Worm (Caenorhabditis elegans) whole organism, midembryonic: ENCODE results near the gene C09F5.1.

ENCODE experiments used
- T22C8.4 ChIP-seq: fragments of 200-800 bp; sonication (Bioruptor generic); IDR thresholded peaks from 2 replicates; pipeline ENCODE4 v1.3.6; 2022; ENCODE audit warnings: missing genetic modification characterization, missing compliant biosample characterization
- cog-1 ChIP-seq: sonication (generic microtip); optimal IDR thresholded peaks from 2 replicates; lab custom pipeline; 2016; ENCODE audit warnings: missing genetic modification characterization, missing compliant biosample characterization
- flt-1 ChIP-seq: fragments of 200-800 bp; sonication (Bioruptor generic); IDR thresholded peaks from 2 replicates; pipeline ENCODE4 v1.3.6; 2022; ENCODE audit warnings: missing genetic modification characterization, missing compliant biosample characterization
- klf-2 ChIP-seq: fragments of 200-800 bp; sonication (Bioruptor generic); conservative IDR thresholded peaks from 2 replicates; pipeline ENCODE4 v1.3.6; 2022; ENCODE audit warnings: missing genetic modification reagents, missing genetic modification characterization, missing compliant biosample characterization
- med-1 ChIP-seq: sonication (generic microtip); optimal IDR thresholded peaks from 2 replicates; lab custom pipeline; 2017; ENCODE audit warnings: missing genetic modification characterization, mild to moderate bottlenecking, missing compliant biosample characterization, antibody characterized with exemption, missing genetic modification reagents; ENCODE audit not compliant: insufficient read depth
- ref-1 ChIP-seq: fragments of 200-800 bp; sonication (Bioruptor generic); conservative IDR thresholded peaks from 2 replicates; pipeline ENCODE4 v1.3.6; 2022; ENCODE audit warnings: missing genetic modification reagents, missing genetic modification characterization, missing compliant biosample characterization
- tab-1 ChIP-seq: fragments of 200-800 bp; sonication (Bioruptor generic); IDR thresholded peaks from 2 replicates; pipeline ENCODE4 v1.3.6; 2022; ENCODE audit warnings: missing genetic modification characterization, missing compliant biosample characterization
- ztf-23 ChIP-seq: fragments of 200-800 bp; sonication (Bioruptor generic); IDR thresholded peaks from 2 replicates; pipeline ENCODE4 v1.3.6; 2022; ENCODE audit warnings: missing genetic modification reagents, missing genetic modification characterization, missing compliant biosample characterization
- ztf-29 ChIP-seq: fragments of 200-800 bp; sonication (Bioruptor generic); IDR thresholded peaks from 2 replicates; pipeline ENCODE4 v1.3.6; 2022; ENCODE audit warnings: missing genetic modification reagents, missing genetic modification characterization, missing compliant biosample characterization

Gene C09F5.1

ce11 chrIII:658357-658756 is at the start of gene C09F5.1:
Gene C09F5.1 (plus strand): TSS chrIII:658709.
- TF ChIP-seq ref-1 (GFP tag; lab: Robert Waterston, UW) (no peak), tab-1 (no peak), med-1 (GFP tag; lab: Kevin White, UChicago) (no peak), flt-1 (GFP tag; lab: Robert Waterston, UW) (no peak), klf-2 (GFP tag; lab: Robert Waterston, UW) (no peak), ztf-29 (GFP tag; lab: Robert Waterston, UW) (no peak), T22C8.4 (GFP tag; lab: Robert Waterston, UW) (no peak), ztf-23 (GFP tag; lab: Robert Waterston, UW) (no peak), cog-1 (tag; lab: Kevin White, UChicago) (no peak)

ce11 chrIII:609549-609948 is 49.0 kb upstream of the C09F5.1 start, which contains the start of gene best-17:
Gene best-17 (minus strand): TSS chrIII:609649.
- TF ChIP-seq tab-1 (no peak), klf-2 (GFP tag; lab: Robert Waterston, UW) (no peak), ztf-29 (GFP tag; lab: Robert Waterston, UW) (no peak), ztf-23 (GFP tag; lab: Robert Waterston, UW) (no peak), T22C8.4 (GFP tag; lab: Robert Waterston, UW) (no peak), cog-1 (tag; lab: Kevin White, UChicago) (no peak), med-1 (GFP tag; lab: Kevin White, UChicago) (no peak)

DNA sequence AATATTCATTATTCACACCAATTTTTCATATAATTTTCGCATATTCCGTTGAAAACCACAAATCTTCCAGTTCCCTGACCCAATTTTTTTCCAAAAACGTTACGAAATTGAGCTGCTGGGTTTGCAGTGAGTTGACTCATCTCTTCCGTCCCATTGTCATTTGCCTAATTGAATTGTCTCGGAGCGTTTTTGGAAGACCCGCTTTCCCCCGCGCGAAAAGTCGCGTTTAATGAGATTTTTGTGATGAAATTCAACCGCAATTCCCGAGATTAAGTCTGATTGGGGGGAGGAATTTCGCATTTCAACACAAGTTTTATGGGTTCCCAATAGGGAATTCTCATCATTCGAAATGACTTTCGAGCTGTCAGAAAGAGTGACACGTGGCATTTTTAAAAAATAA is 46.6 kb upstream of the C09F5.1 start:
- no peak for TF ChIP-seq med-1 (GFP tag; lab: Kevin White, UChicago)
- no peak for TF ChIP-seq ztf-23 (GFP tag; lab: Robert Waterston, UW)
- no peak for TF ChIP-seq klf-2 (GFP tag; lab: Robert Waterston, UW)
- no peak for TF ChIP-seq ref-1 (GFP tag; lab: Robert Waterston, UW)
- TF ChIP-seq flt-1 (GFP tag; lab: Robert Waterston, UW) = no peak
- no peak for TF ChIP-seq cog-1 (tag; lab: Kevin White, UChicago)
- no peak for TF ChIP-seq ztf-29 (GFP tag; lab: Robert Waterston, UW)
- no peak for TF ChIP-seq tab-1

DNA sequence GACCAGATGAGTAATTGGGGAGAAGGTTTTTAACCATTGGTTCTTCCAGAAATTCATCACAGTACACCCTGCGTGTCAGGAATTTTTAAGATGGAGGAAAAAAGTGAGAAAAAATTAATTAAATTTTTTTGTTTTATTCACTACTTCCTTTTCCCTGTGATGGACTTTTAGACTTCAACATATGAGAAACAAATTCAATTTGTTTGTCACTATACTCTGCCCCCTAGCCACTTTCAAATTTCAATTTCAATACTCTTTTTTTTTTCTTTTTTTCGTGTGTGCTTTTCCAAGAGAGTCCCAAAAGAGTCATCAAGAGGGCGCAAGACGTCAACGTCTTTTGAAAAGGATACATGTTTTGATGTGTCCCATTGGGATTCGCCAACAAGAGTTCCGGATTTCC is 45.8 kb upstream of the C09F5.1 start:
- TF ChIP-seq flt-1 (GFP tag; lab: Robert Waterston, UW) = no peak
- no peak for TF ChIP-seq med-1 (GFP tag; lab: Kevin White, UChicago)

- TF ChIP-seq klf-2 (GFP tag; lab: Robert Waterston, UW) = no peak
- no peak for TF ChIP-seq ztf-29 (GFP tag; lab: Robert Waterston, UW)
- TF ChIP-seq flt-1 (GFP tag; lab: Robert Waterston, UW) = no peak
- no peak for TF ChIP-seq med-1 (GFP tag; lab: Kevin White, UChicago)
- no peak for TF ChIP-seq tab-1
- TF ChIP-seq ztf-23 (GFP tag; lab: Robert Waterston, UW) = no peak
- no peak for TF ChIP-seq ref-1 (GFP tag; lab: Robert Waterston, UW)
- TF ChIP-seq cog-1 (tag; lab: Kevin White, UChicago) = no peak
- TF ChIP-seq T22C8.4 (GFP tag; lab: Robert Waterston, UW) = no peak
These were observed 44.1 kb upstream of the C09F5.1 start, which contains the start of gene T19C3.3 for ce11 chrIII:614447-614846. Gene T19C3.3 (minus strand): TSS chrIII:614547.

DNA sequence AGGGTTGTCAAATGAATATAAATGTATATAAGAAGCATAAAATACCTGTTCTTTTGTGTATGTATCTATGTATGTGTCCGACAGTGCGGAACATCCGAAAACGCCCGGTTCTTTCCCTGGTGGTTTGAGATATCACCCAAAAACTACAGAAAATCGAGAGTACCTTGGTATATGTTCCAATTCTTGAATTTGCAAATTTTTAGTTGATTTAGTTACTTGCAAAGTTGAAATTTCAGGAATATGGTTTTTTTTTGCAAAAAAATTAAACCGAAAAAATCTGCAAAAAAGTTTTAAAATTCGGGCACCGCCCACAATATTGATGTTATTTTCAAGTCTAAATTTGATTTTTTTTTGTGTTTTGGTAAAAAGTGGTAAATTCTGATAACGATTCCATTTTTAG is 41.0 kb upstream of the C09F5.1 start, which contains the start of gene T19C3.2:
Gene T19C3.2, minus strand, starts transcription at position 101 of the 400 bp plus-strand sequence.
- TF ChIP-seq flt-1 (GFP tag; lab: Robert Waterston, UW) (no peak), med-1 (GFP tag; lab: Kevin White, UChicago) (no peak), ztf-23 (GFP tag; lab: Robert Waterston, UW) (no peak), tab-1 (no peak), klf-2 (GFP tag; lab: Robert Waterston, UW) (no peak), ztf-29 (GFP tag; lab: Robert Waterston, UW) (no peak), ref-1 (GFP tag; lab: Robert Waterston, UW) (no peak), cog-1 (tag; lab: Kevin White, UChicago) (no peak), T22C8.4 (GFP tag; lab: Robert Waterston, UW) (no peak)

- TF ChIP-seq ref-1 (GFP tag; lab: Robert Waterston, UW) = no peak
- no peak for TF ChIP-seq flt-1 (GFP tag; lab: Robert Waterston, UW)
- TF ChIP-seq T22C8.4 (GFP tag; lab: Robert Waterston, UW) = no peak
- TF ChIP-seq ztf-29 (GFP tag; lab: Robert Waterston, UW) = no peak
- no peak for TF ChIP-seq tab-1
- TF ChIP-seq med-1 (GFP tag; lab: Kevin White, UChicago) = no peak
These were observed 38.2 kb upstream of the C09F5.1 start, which contains the start of gene T19C3.4 for ce11 chrIII:620204-620718. Gene T19C3.4 (minus strand): TSS chrIII:620254.

DNA sequence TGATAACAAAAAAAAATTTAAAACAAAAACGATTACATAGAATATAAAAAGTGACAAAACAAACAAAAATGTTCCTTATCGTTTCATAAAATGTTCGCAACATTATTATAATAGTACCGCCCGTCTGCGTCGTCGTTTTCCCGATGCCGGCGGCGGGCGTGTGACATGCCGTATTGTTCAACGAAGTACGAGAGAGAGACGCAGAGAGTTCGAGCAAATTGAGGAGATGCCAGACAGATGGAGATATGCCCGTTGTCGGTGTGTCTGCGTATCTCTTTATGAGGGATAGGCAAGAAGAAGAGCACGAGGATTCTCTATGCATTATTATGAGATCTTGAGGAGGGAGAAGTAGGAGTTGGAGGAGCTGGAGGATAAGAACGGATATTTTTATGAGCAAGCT is 34.8 kb upstream of the C09F5.1 start:
- no peak for TF ChIP-seq med-1 (GFP tag; lab: Kevin White, UChicago)
- TF ChIP-seq ztf-29 (GFP tag; lab: Robert Waterston, UW) = no peak
- peak; percentile 45; the same call in 1 of the 2 replicates for TF ChIP-seq ztf-23 (GFP tag; lab: Robert Waterston, UW)
- TF ChIP-seq ref-1 (GFP tag; lab: Robert Waterston, UW) = no peak
- no peak for TF ChIP-seq T22C8.4 (GFP tag; lab: Robert Waterston, UW)
- peak; percentile 91 for TF ChIP-seq cog-1 (tag; lab: Kevin White, UChicago)
- TF ChIP-seq klf-2 (GFP tag; lab: Robert Waterston, UW) = no peak
- peak; percentile 65; the same call in 1 of the 2 replicates for TF ChIP-seq flt-1 (GFP tag; lab: Robert Waterston, UW)
- no peak for TF ChIP-seq tab-1

- TF ChIP-seq ztf-29 (GFP tag; lab: Robert Waterston, UW) (no peak), flt-1 (GFP tag; lab: Robert Waterston, UW) (no peak), ztf-23 (GFP tag; lab: Robert Waterston, UW) (no peak), ref-1 (GFP tag; lab: Robert Waterston, UW) (no peak), T22C8.4 (GFP tag; lab: Robert Waterston, UW) (no peak), med-1 (GFP tag; lab: Kevin White, UChicago) (no peak)
These were observed 32.4 kb upstream of the C09F5.1 start for ce11 chrIII:626091-626490.
